Worm (Caenorhabditis elegans): ENCODE measurements around the gene pho-10.
A peak's percentile ranks its signal among the peaks of the same experiment; 100 is the strongest.

The pho-10 gene

DNA sequence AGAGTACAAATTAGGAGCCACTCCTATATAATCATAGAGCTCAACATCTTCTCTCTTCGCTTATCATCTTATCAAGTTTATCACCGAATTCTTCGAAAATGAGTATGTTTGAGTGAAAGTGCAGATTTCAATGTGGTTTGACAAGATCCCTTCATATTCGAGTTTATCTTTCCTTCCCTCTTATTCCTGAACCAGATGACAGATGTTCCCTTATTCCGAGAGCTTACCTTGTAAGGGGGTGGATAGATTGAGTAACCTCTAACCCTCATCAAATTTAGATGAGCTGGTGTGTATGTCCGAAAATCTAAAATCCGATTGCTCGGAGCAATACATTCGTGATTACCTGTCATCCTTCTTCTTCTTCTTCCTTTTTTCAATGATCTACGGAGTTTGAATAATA, 28.3 kb upstream of the pho-10 start:
- TF ChIP-seq gmeb-2 (tag; optimal IDR thresholded peaks at IDR 0.05): no peak
- TF ChIP-seq T23F11.4 (GFP tag; optimal IDR thresholded peaks at IDR 0.05): no peak
- no peak for TF ChIP-seq madf-2 (tag; optimal IDR thresholded peaks at IDR 0.05)
- TF ChIP-seq sox-4 (tag; optimal IDR thresholded peaks at IDR 0.05): no peak
- TF ChIP-seq hlh-15 (tag; optimal IDR thresholded peaks at IDR 0.05): no peak
- TF ChIP-seq unc-86 (tag; optimal IDR thresholded peaks at IDR 0.05): no peak
- no peak for TF ChIP-seq nhr-232 (tag; optimal IDR thresholded peaks at IDR 0.05)

ce11 chrII:9943837-9944236, 23.5 kb upstream of the pho-10 start, which contains the start of gene flad-1:
Gene flad-1, plus strand, starts transcription at chrII:9944137.
- TF ChIP-seq ceh-34 (tag; optimal IDR thresholded peaks at IDR 0.05) (no peak), zip-5 (tag; optimal IDR thresholded peaks at IDR 0.05) (no peak), pha-2 (tag; optimal IDR thresholded peaks at IDR 0.05) (no peak), K02D7.2 (tag; optimal IDR thresholded peaks at IDR 0.05) (no peak), hlh-15 (tag; optimal IDR thresholded peaks at IDR 0.05) (no peak), C38D4.7 (GFP tag; optimal IDR thresholded peaks at IDR 0.05) (no peak), pat-9 (tag; optimal IDR thresholded peaks at IDR 0.05) (no peak), unc-55 (GFP tag; optimal IDR thresholded peaks at IDR 0.05) (no peak), ceh-9 (tag; optimal IDR thresholded peaks at IDR 0.05) (no peak), pha-4 (tag; optimal IDR thresholded peaks at IDR 0.05) (no peak), odd-2 (tag; optimal IDR thresholded peaks at IDR 0.05) (no peak), elt-4 (tag; optimal IDR thresholded peaks at IDR 0.05) (no peak), ztf-16 (tag; optimal IDR thresholded peaks at IDR 0.05) (no peak), ceh-31 (tag; optimal IDR thresholded peaks at IDR 0.05) (no peak), nfya-1 (tag; optimal IDR thresholded peaks at IDR 0.05) (no peak), sdc-2 (tag; optimal IDR thresholded peaks at IDR 0.05) (no peak), T23F11.4 (GFP tag; optimal IDR thresholded peaks at IDR 0.05) (no peak), K09A11.1 (tag; optimal IDR thresholded peaks at IDR 0.05; ENCODE audit: insufficient read depth) (no peak), hlh-30 (tag; optimal IDR thresholded peaks at IDR 0.05; ENCODE audit: insufficient read depth) (no peak), mec-3 (tag; optimal IDR thresholded peaks at IDR 0.05; ENCODE audit: borderline replicate concordance) (no peak)

DNA sequence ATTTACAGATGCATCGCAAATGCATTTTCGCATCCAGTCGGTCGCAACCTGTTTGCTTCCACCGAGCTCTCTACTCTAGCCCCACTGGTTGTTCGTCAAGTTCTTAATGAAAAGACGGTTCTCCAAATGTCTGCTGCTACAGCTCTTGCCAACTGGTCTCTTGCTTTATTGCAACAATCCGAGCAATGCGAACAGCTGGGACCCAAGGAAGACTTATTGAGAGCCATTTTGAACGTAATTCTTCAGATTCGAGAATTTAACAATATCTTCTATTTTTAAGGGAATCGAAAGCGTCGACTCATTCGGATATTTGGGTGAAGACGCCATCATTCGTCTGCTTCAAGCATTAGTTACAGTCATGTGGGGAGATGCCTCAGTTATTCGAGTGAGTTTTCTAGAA, 22.9 kb upstream of the pho-10 start:
- TF ChIP-seq odd-2 (tag; optimal IDR thresholded peaks at IDR 0.05): no peak
- no peak for TF ChIP-seq pha-2 (tag; optimal IDR thresholded peaks at IDR 0.05)
- TF ChIP-seq pax-1 (tag; optimal IDR thresholded peaks at IDR 0.05): no peak
- no peak for TF ChIP-seq dve-1 (tag; optimal IDR thresholded peaks at IDR 0.05)
- TF ChIP-seq ttx-3 (tag; optimal IDR thresholded peaks at IDR 0.05): no peak
- no peak for TF ChIP-seq ceh-9 (tag; optimal IDR thresholded peaks at IDR 0.05)
- TF ChIP-seq ceh-14 (tag; optimal IDR thresholded peaks at IDR 0.05): no peak
- no peak for TF ChIP-seq ceh-34 (tag; optimal IDR thresholded peaks at IDR 0.05)
- TF ChIP-seq sox-4 (tag; optimal IDR thresholded peaks at IDR 0.05): no peak
- no peak for TF ChIP-seq K02D7.2 (tag; optimal IDR thresholded peaks at IDR 0.05)
- TF ChIP-seq C38D4.7 (GFP tag; optimal IDR thresholded peaks at IDR 0.05): no peak
- TF ChIP-seq pat-9 (tag; optimal IDR thresholded peaks at IDR 0.05): no peak
- TF ChIP-seq che-1 (tag; optimal IDR thresholded peaks at IDR 0.05): no peak

ce11 chrII:9940430-9940829, 20.1 kb upstream of the pho-10 start, which contains the start of gene ufd-3:
Gene ufd-3, plus strand, starts transcription at chrII:9940753.
- TF ChIP-seq unc-3 (GFP tag; conservative IDR thresholded peaks at IDR 0.05) (0 out of 2 replicates have a peak, but pooled peaks have one; percentile 35), unc-3 (tag; optimal IDR thresholded peaks at IDR 0.05) (no peak), nhr-232 (tag; optimal IDR thresholded peaks at IDR 0.05) (no peak), tbx-7 (tag; optimal IDR thresholded peaks at IDR 0.05) (peak; percentile 91), gmeb-2 (tag; optimal IDR thresholded peaks at IDR 0.05) (no peak), hlh-15 (tag; optimal IDR thresholded peaks at IDR 0.05) (peak; percentile 24), dmd-4 (tag; optimal IDR thresholded peaks at IDR 0.05; ENCODE audit: borderline replicate concordance) (no peak), hlh-8 (tag; optimal IDR thresholded peaks at IDR 0.05) (peak; percentile 85), fax-1 (tag; optimal IDR thresholded peaks at IDR 0.05) (peak; percentile 76), mec-3 (tag; optimal IDR thresholded peaks at IDR 0.05; ENCODE audit: borderline replicate concordance) (peak; percentile 77), T23F11.4 (GFP tag; optimal IDR thresholded peaks at IDR 0.05) (no peak), K09A11.1 (tag; optimal IDR thresholded peaks at IDR 0.05; ENCODE audit: insufficient read depth) (no peak), C38D4.7 (GFP tag; optimal IDR thresholded peaks at IDR 0.05) (no peak), unc-55 (GFP tag; optimal IDR thresholded peaks at IDR 0.05) (peak; percentile 54), hlh-13 (GFP tag; optimal IDR thresholded peaks at IDR 0.05) (peak; percentile 29), pat-9 (tag; optimal IDR thresholded peaks at IDR 0.05) (no peak), rnt-1 (tag; optimal IDR thresholded peaks at IDR 0.05) (peak; percentile 79), tbx-2 (tag; optimal IDR thresholded peaks at IDR 0.05) (peak; percentile 89), ama-1 (optimal IDR thresholded peaks at IDR 0.05) (no peak), ceh-48 (tag; optimal IDR thresholded peaks at IDR 0.05) (no peak), ref-2 (tag; optimal IDR thresholded peaks at IDR 0.05) (peak; percentile 90), che-1 (tag; optimal IDR thresholded peaks at IDR 0.05) (peak; percentile 5), pros-1 (tag; optimal IDR thresholded peaks at IDR 0.05) (no peak), sox-2 (GFP tag; IDR thresholded peaks at IDR 0.05) (no peak), unc-86 (tag; optimal IDR thresholded peaks at IDR 0.05) (no peak), Y22D7AL.16 (tag; optimal IDR thresholded peaks at IDR 0.05) (peak; percentile 29), elt-4 (tag; optimal IDR thresholded peaks at IDR 0.05) (no peak), dve-1 (tag; optimal IDR thresholded peaks at IDR 0.05) (peak; percentile 10), zip-5 (tag; optimal IDR thresholded peaks at IDR 0.05) (peak; percentile 76)
